Worm (Caenorhabditis elegans) whole organism, L2 larva: ENCODE data around the gene iff-2.

Experiments used
- C34F6.9 ChIP-seq: fragments of 150-350 bp; optimal IDR thresholded peaks from 2 replicates; lab custom pipeline; 2014; ENCODE audit warnings: missing biosample characterization, missing genetic modification characterization
- F13H6.1 ChIP-seq: sonication (generic microtip); optimal IDR thresholded peaks from 2 replicates; lab custom pipeline; 2016; ENCODE audit warnings: missing genetic modification characterization, missing compliant biosample characterization
- R02D3.7 ChIP-seq: fragments of 150-350 bp; optimal IDR thresholded peaks from 2 replicates; lab custom pipeline; 2014; ENCODE audit warnings: missing biosample characterization, missing genetic modification characterization
- Y55F3AM.14 ChIP-seq: fragments of 200-800 bp; sonication (Bioruptor generic); optimal IDR thresholded peaks from 2 replicates; lab custom pipeline; 2018; ENCODE audit warnings: mild to moderate bottlenecking, missing genetic modification characterization, missing compliant biosample characterization
- ZK546.5 ChIP-seq: sonication (generic microtip); optimal IDR thresholded peaks from 2 replicates; lab custom pipeline; 2017; ENCODE audit warnings: missing biosample characterization, missing genetic modification characterization
- ama-1 ChIP-seq: fragments of 150-350 bp; optimal IDR thresholded peaks from 2 replicates; lab custom pipeline; 2018; ENCODE audit warnings: inconsistent platforms
- blmp-1 ChIP-seq: sonication (generic microtip); optimal IDR thresholded peaks from 2 replicates; lab custom pipeline; 2017; ENCODE audit warnings: missing genetic modification characterization, mild to moderate bottlenecking, missing compliant biosample characterization, antibody characterized with exemption, moderate library complexity; ENCODE audit not compliant: insufficient read depth
- crh-2 ChIP-seq: sonication (generic microtip); optimal IDR thresholded peaks from 2 replicates; lab custom pipeline; 2017; ENCODE audit warnings: missing biosample characterization, missing genetic modification characterization
- egl-27 ChIP-seq: sonication (generic microtip); optimal IDR thresholded peaks from 3 replicates; lab custom pipeline; 2017; ENCODE audit warnings: missing biosample characterization, missing genetic modification reagents, missing genetic modification characterization
- elt-1 ChIP-seq: fragments of 150-350 bp; optimal IDR thresholded peaks from 2 replicates; lab custom pipeline; 2014; ENCODE audit warnings: missing biosample characterization, missing genetic modification characterization
- fos-1 ChIP-seq: fragments of 150-350 bp; optimal IDR thresholded peaks from 2 replicates; lab custom pipeline; 2014; ENCODE audit warnings: missing biosample characterization, missing genetic modification characterization
- gmeb-1 ChIP-seq: fragments of 150-350 bp; optimal IDR thresholded peaks from 2 replicates; lab custom pipeline; 2014; ENCODE audit warnings: missing biosample characterization, missing genetic modification characterization
- lin-11 ChIP-seq: fragments of 150-350 bp; sonication (generic microtip); optimal IDR thresholded peaks from 2 replicates; lab custom pipeline; 2014; ENCODE audit warnings: missing biosample characterization, missing genetic modification characterization, inconsistent platforms, mixed read lengths
- lin-13 ChIP-seq: fragments of 150-350 bp; optimal IDR thresholded peaks from 2 replicates; lab custom pipeline; 2014; ENCODE audit warnings: missing biosample characterization, missing genetic modification reagents, missing genetic modification characterization
- lin-39 ChIP-seq: fragments of 150-350 bp; optimal IDR thresholded peaks from 2 replicates; lab custom pipeline; 2014; ENCODE audit warnings: missing biosample characterization, missing genetic modification reagents, missing genetic modification characterization
- lsy-2 ChIP-seq, 2 experiments: fragments of 150-350 bp in 1 of 2; sonication (generic microtip) in 1 of 2; optimal IDR thresholded peaks; 2 replicates each; lab custom pipeline; 2014 to 2017; ENCODE audit warnings: missing biosample characterization in 2 of 2, missing genetic modification characterization in 2 of 2
- mab-5 ChIP-seq: fragments of 150-350 bp; optimal IDR thresholded peaks from 2 replicates; lab custom pipeline; 2014; ENCODE audit warnings: missing biosample characterization, missing genetic modification characterization
- mbf-1 ChIP-seq: sonication (generic microtip); optimal IDR thresholded peaks from 2 replicates; lab custom pipeline; 2017; ENCODE audit warnings: missing biosample characterization, missing genetic modification characterization
- nhr-10 ChIP-seq: sonication (generic microtip); optimal IDR thresholded peaks from 2 replicates; lab custom pipeline; 2017; ENCODE audit warnings: missing biosample characterization, missing genetic modification characterization
- nhr-11 ChIP-seq: fragments of 150-350 bp; optimal IDR thresholded peaks from 2 replicates; lab custom pipeline; 2014; ENCODE audit warnings: missing biosample characterization, missing genetic modification characterization
- nhr-129 ChIP-seq: fragments of 150-350 bp; optimal IDR thresholded peaks from 2 replicates; lab custom pipeline; 2014; ENCODE audit warnings: missing biosample characterization, missing genetic modification characterization
- nhr-21 ChIP-seq: fragments of 150-350 bp; optimal IDR thresholded peaks from 2 replicates; lab custom pipeline; 2014; ENCODE audit warnings: missing biosample characterization, missing genetic modification characterization
- nhr-23 ChIP-seq: fragments of 150-350 bp; optimal IDR thresholded peaks from 2 replicates; lab custom pipeline; 2014; ENCODE audit warnings: missing biosample characterization, missing genetic modification reagents, missing genetic modification characterization
- nhr-237 ChIP-seq: fragments of 150-350 bp; optimal IDR thresholded peaks from 2 replicates; lab custom pipeline; 2014; ENCODE audit warnings: missing biosample characterization, missing genetic modification characterization
- nhr-25 ChIP-seq: fragments of 150-350 bp; sonication (generic microtip); optimal IDR thresholded peaks from 3 replicates; lab custom pipeline; 2014; ENCODE audit warnings: missing biosample characterization, missing genetic modification characterization
- nhr-6 ChIP-seq: fragments of 150-350 bp; optimal IDR thresholded peaks from 2 replicates; lab custom pipeline; 2014; ENCODE audit warnings: missing biosample characterization, missing genetic modification characterization
- nhr-77 ChIP-seq: fragments of 150-350 bp; optimal IDR thresholded peaks from 2 replicates; lab custom pipeline; 2014; ENCODE audit warnings: missing biosample characterization, missing genetic modification characterization
- peb-1 ChIP-seq: fragments of 150-350 bp; optimal IDR thresholded peaks from 2 replicates; lab custom pipeline; 2014; ENCODE audit warnings: missing biosample characterization, missing genetic modification characterization
- sem-4 ChIP-seq: fragments of 150-350 bp; optimal IDR thresholded peaks from 2 replicates; lab custom pipeline; 2014; ENCODE audit warnings: missing biosample characterization, missing genetic modification reagents, missing genetic modification characterization
- skn-1 ChIP-seq: sonication (generic microtip); optimal IDR thresholded peaks from 2 replicates; lab custom pipeline; 2017; ENCODE audit warnings: missing biosample characterization, missing genetic modification characterization
- sma-3 ChIP-seq: sonication (generic microtip); optimal IDR thresholded peaks from 2 replicates; lab custom pipeline; 2016; ENCODE audit warnings: missing genetic modification reagents, missing genetic modification characterization, missing compliant biosample characterization
- sma-9 ChIP-seq, 2 experiments: fragments of 150-350 bp in 1 of 2; sonication (generic microtip) in 1 of 2; optimal IDR thresholded peaks; 2 replicates each; lab custom pipeline; 2014 to 2016; ENCODE audit warnings: missing genetic modification characterization in 2 of 2, mild to moderate bottlenecking in 1 of 2, missing biosample characterization in 1 of 2, missing compliant biosample characterization in 1 of 2, missing genetic modification reagents in 1 of 2, moderate library complexity in 1 of 2
- snpc-4 ChIP-seq: fragments of 150-350 bp; optimal IDR thresholded peaks from 2 replicates; lab custom pipeline; 2014; ENCODE audit warnings: missing biosample characterization, missing genetic modification characterization
- unc-39 ChIP-seq: fragments of 150-350 bp; optimal IDR thresholded peaks from 2 replicates; lab custom pipeline; 2014; ENCODE audit warnings: missing biosample characterization, missing genetic modification characterization
- unc-55 ChIP-seq: fragments of 150-350 bp; sonication (generic microtip); optimal IDR thresholded peaks from 3 replicates; lab custom pipeline; 2014; ENCODE audit warnings: missing biosample characterization, missing genetic modification reagents, missing genetic modification characterization
- zag-1 ChIP-seq: fragments of 150-350 bp; optimal IDR thresholded peaks from 2 replicates; lab custom pipeline; 2014; ENCODE audit warnings: missing biosample characterization, missing genetic modification characterization
- ztf-11 ChIP-seq: sonication (generic microtip); optimal IDR thresholded peaks from 2 replicates; lab custom pipeline; 2017; ENCODE audit warnings: missing biosample characterization, missing genetic modification characterization
- ztf-4 ChIP-seq: fragments of 150-350 bp; optimal IDR thresholded peaks from 2 replicates; lab custom pipeline; 2014; ENCODE audit warnings: missing biosample characterization, missing genetic modification characterization

The iff-2 gene

DNA sequence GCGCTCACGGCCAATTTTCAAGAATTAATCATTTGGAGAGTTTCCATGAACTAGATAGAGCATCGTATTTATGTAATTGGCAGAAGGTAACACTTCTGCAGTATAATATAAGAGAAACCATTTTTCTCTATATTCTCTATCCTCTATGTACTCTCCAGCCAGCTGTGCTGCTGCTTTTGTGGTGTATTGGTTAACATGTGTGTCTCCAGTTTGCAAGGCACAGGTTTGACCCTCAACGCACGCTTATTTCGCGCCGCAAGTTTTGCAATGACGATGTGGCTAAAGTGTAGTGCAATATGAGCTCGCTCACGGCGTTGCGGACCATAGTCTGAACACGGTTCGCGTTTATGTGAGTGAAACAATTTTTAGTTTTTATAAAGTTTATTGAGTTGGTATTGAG is 14.2 kb downstream of the iff-2 start:
- no peak for TF ChIP-seq nhr-77 (tag; lab: Kevin White, UChicago)
- peak; percentile 40 for TF ChIP-seq lin-13 (GFP tag; lab: Kevin White, UChicago)
- TF ChIP-seq nhr-6 (tag; lab: Kevin White, UChicago): no peak
- TF ChIP-seq unc-55 (GFP tag; lab: Kevin White, UChicago): peak; percentile 12
- peak; percentile 48 for TF ChIP-seq crh-2 (tag; lab: Kevin White, UChicago)
- peak; percentile 11 for TF ChIP-seq zag-1 (tag; lab: Kevin White, UChicago)
- TF ChIP-seq nhr-25 (tag; lab: Kevin White, UChicago): no peak
- peak; percentile 6 for TF ChIP-seq sem-4 (tag; lab: Kevin White, UChicago)
- TF ChIP-seq ZK546.5: no peak
- TF ChIP-seq nhr-129: peak; percentile 79
- TF ChIP-seq sma-3 (GFP tag; lab: Kevin White, UChicago): no peak
- peak in 1 of 2 experiments; percentile 30 for TF ChIP-seq lsy-2 (tag; optimal IDR thresholded peaks at IDR 0.05; lab: Kevin White, UChicago)
- peak; percentile 18 for TF ChIP-seq egl-27 (tag; lab: Kevin White, UChicago)
- TF ChIP-seq nhr-21 (tag; lab: Kevin White, UChicago): peak; percentile 45
- TF ChIP-seq sma-9 (GFP tag; optimal IDR thresholded peaks at IDR 0.05; lab: Kevin White, UChicago): peak; percentile 71
- TF ChIP-seq sma-9 (tag; optimal IDR thresholded peaks at IDR 0.05; lab: Kevin White, UChicago): no peak
- TF ChIP-seq unc-39 (tag; lab: Kevin White, UChicago): no peak
- TF ChIP-seq C34F6.9: peak; percentile 31
- TF ChIP-seq lin-39: no peak
- TF ChIP-seq ztf-4 (tag; lab: Kevin White, UChicago): no peak
- TF ChIP-seq F13H6.1 (tag; lab: Kevin White, UChicago): peak; percentile 68
- TF ChIP-seq fos-1 (tag; lab: Kevin White, UChicago): peak; percentile 82
- peak; percentile 30 for TF ChIP-seq lin-11 (tag; lab: Kevin White, UChicago)
- no peak for TF ChIP-seq nhr-10 (tag; lab: Kevin White, UChicago)
- peak; percentile 3 for TF ChIP-seq mab-5 (tag; lab: Kevin White, UChicago)
- no peak for TF ChIP-seq nhr-23 (tag; lab: Kevin White, UChicago)
- no peak for TF ChIP-seq elt-1 (tag; lab: Kevin White, UChicago)
- TF ChIP-seq, all 48 proteins: peak for 15

DNA sequence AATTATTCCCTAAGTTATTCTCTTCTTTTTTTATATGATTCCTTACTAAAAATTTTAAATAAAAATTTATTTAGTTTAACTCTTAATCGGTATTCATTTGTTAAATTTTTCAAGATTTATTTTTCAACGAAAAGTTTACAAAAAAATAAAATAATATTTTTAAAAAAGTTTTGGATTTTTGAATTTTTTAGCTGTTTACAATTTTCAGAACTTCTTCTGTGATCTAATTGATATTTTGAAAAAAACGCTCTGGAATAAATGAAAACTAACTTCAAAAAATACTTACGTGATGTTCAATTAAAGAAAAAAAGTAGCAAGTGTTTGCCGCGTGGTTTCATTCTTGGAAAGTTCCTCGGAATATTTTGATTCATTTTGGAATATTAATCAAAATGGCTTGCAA is 15.9 kb downstream of the iff-2 start, which contains the start of gene decr-1.2:
Gene decr-1.2, plus strand, starts transcription at position 301 of the 400 bp plus-strand sequence.
- TF ChIP-seq peb-1 (tag; lab: Kevin White, UChicago) (no peak), ZK546.5 (no peak), Y55F3AM.14 (GFP tag; lab: Kevin White, UChicago) (no peak), fos-1 (tag; lab: Kevin White, UChicago) (no peak), nhr-11 (tag; lab: Kevin White, UChicago) (no peak), blmp-1 (no peak), gmeb-1 (tag; lab: Kevin White, UChicago) (no peak), F13H6.1 (tag; lab: Kevin White, UChicago) (no peak), nhr-237 (no peak)

DNA sequence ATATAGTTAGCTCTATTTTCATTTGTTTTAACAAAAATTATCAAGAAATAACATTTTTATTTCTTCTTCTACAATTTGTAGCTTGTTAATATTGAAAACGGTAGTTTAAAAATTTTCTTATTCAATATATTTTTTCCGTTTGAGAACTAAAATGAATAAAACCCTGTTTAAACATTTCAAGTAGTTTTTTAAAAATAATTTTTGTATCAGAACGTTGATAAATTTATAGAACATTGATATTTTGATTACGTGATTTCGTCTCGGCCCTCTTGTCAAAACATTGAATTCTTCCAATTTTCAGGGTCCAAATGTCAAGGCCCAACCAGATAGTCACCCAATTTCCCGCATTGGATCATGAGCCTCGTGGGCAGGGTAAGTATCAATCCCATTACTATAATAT is 20.8 kb downstream of the iff-2 start, which contains the start of gene pqn-73:
Gene pqn-73, plus strand, starts transcription at position 301 of the 400 bp plus-strand sequence.
- TF ChIP-seq nhr-11 (tag; lab: Kevin White, UChicago): no peak
- TF ChIP-seq snpc-4 (tag; lab: Kevin White, UChicago): no peak
- TF ChIP-seq C34F6.9: no peak
- no peak for TF ChIP-seq Y55F3AM.14 (GFP tag; lab: Kevin White, UChicago)
- TF ChIP-seq fos-1 (tag; lab: Kevin White, UChicago): no peak
- no peak for TF ChIP-seq zag-1 (tag; lab: Kevin White, UChicago)

DNA sequence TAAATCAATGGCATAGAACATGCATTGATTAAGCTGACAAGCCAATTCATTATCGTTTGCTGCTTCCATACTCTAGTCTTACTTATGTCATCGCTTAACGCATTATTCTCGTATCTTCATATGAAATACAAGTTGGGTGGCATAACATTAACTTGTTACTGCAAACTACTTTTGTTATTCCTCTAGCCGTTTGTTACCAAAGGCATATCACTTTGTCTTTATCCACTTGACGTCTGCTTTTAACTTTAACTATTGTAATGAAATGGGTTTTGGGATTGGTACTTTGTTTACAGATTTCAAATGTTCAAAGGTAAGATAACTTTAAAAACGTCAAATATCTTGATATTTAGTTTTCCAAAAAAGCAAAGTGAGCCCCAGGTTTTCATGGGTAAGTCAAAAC is 25.1 kb downstream of the iff-2 start, which contains the start of gene W01C9.2:
Gene W01C9.2, plus strand, starts transcription at position 301 of the 400 bp plus-strand sequence.
- no peak for TF ChIP-seq sma-3 (GFP tag; lab: Kevin White, UChicago)
- no peak for TF ChIP-seq fos-1 (tag; lab: Kevin White, UChicago)
- TF ChIP-seq nhr-23 (tag; lab: Kevin White, UChicago): no peak
- no peak for TF ChIP-seq ama-1 (lab: Kevin White, UChicago)
- no peak for TF ChIP-seq ztf-11 (tag; lab: Kevin White, UChicago)
- no peak for TF ChIP-seq skn-1 (tag; lab: Kevin White, UChicago)
- no peak for TF ChIP-seq mbf-1
- TF ChIP-seq blmp-1: no peak
- no peak for TF ChIP-seq R02D3.7 (tag; lab: Kevin White, UChicago)
- TF ChIP-seq nhr-25 (tag; lab: Kevin White, UChicago): no peak
- no peak for TF ChIP-seq C34F6.9
- TF ChIP-seq nhr-6 (tag; lab: Kevin White, UChicago): no peak
- TF ChIP-seq mab-5 (tag; lab: Kevin White, UChicago): no peak
